Fruit fly (Drosophila melanogaster) whole organism: ENCODE measurements around the gene CG14459.

ENCODE experiments used
- CG8478 ChIP-seq: fragments of >200 bp; optimal IDR thresholded peaks from 2 replicates; lab custom pipeline; 2018; ENCODE audit warnings: inconsistent platforms
- EcR ChIP-seq, 2 experiments: fragments of >200 bp; optimal IDR thresholded peaks; 2 replicates each; lab custom pipeline; 2017; ENCODE audit warnings: missing biosample characterization in 2 of 2, missing genetic modification characterization in 2 of 2, missing genetic modification reagents in 2 of 2
- psq ChIP-seq: fragments of >200 bp; optimal IDR thresholded peaks from 2 replicates; lab custom pipeline; 2017
- usp ChIP-seq: fragments of >200 bp; optimal IDR thresholded peaks from 2 replicates; lab custom pipeline; 2017; ENCODE audit warnings: missing biosample characterization, missing genetic modification characterization, mixed read lengths

DNA sequence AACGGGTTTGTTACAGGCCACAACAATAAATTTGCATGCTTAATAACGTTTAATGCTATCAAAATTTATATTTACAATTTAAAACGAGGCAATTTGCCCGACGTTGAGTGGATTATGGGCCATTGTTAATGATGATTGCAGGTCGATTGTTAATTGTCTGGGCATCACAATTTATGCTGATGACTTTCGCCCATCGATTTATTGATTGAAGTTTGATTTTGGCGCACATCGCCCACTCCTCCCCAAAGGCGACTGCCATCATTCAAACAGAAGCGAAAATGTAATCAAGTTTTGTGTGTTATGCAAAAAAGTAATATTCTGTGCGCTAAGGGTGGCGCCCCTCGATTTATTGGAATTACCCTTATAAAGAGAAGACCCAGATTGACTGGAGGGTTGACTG lies 30.6 kb downstream of the CG14459 start:
- TF ChIP-seq usp: no peak
- TF ChIP-seq CG8478 (lab: Kevin White, UChicago): no peak
- TF ChIP-seq EcR (GFP tag; optimal IDR thresholded peaks at IDR 0.05; lab: Kevin White, UChicago): no peak
- no peak for TF ChIP-seq psq (lab: Kevin White, UChicago)
